Fruit fly (Drosophila melanogaster) whole organism, embryonic: Measurements from ENCODE around the gene Lcp65Aa.

Experiments
- CG10959 ChIP-seq: fragments of 200-800 bp; sonication (Bioruptor generic); IDR thresholded peaks from 2 replicates; pipeline ENCODE4 v1.3.6; 2022; ENCODE audit warnings: missing biosample characterization, missing genetic modification characterization
- CG9932 ChIP-seq: fragments of 200-800 bp; sonication (Bioruptor generic); IDR thresholded peaks from 2 replicates; pipeline ENCODE4 v1.3.6; 2022; ENCODE audit warnings: missing biosample characterization, missing genetic modification characterization
- Doc3 ChIP-seq: fragments of 200-800 bp; sonication (Bioruptor generic); IDR thresholded peaks from 3 replicates; pipeline ENCODE4 v1.3.6; 2022; ENCODE audit warnings: missing biosample characterization, missing genetic modification characterization; ENCODE audit not compliant: partially characterized antibody
- Hmx ChIP-seq: fragments of 200-800 bp; sonication (Bioruptor generic); optimal IDR thresholded peaks from 2 replicates; lab custom pipeline; 2016; ENCODE audit warnings: missing biosample characterization, missing genetic modification characterization
- Med ChIP-seq: fragments of 200-800 bp; sonication (Bioruptor generic); peaks from one replicate; lab custom pipeline; 2016; ENCODE audit warnings: missing biosample characterization, missing genetic modification characterization, mild to moderate bottlenecking, inconsistent platforms, moderate library complexity
- Oaz ChIP-seq: fragments of 200-800 bp; sonication (Bioruptor generic); IDR thresholded peaks from 2 replicates; pipeline ENCODE4 v1.3.6; 2022; ENCODE audit warnings: missing biosample characterization, missing genetic modification characterization
- chif ChIP-seq, 2 experiments: fragments of 200-800 bp; sonication (Bioruptor generic); optimal IDR thresholded peaks; 3 replicates each; lab custom pipeline; 2016; ENCODE audit warnings: missing biosample characterization in 2 of 2, missing genetic modification characterization in 2 of 2
- corto ChIP-seq: fragments of 200-800 bp; sonication (Bioruptor generic); optimal IDR thresholded peaks from 2 replicates; lab custom pipeline; 2016; ENCODE audit warnings: missing biosample characterization, mild to moderate bottlenecking, missing genetic modification characterization, moderate library complexity
- dpn ChIP-seq, 2 experiments: fragments of 200-800 bp; sonication (Bioruptor generic); optimal IDR thresholded peaks; 3 replicates each; lab custom pipeline; 2016; ENCODE audit warnings: missing biosample characterization in 2 of 2, missing genetic modification characterization in 2 of 2
- eyg ChIP-seq: fragments of 200-800 bp; sonication (Bioruptor generic); optimal IDR thresholded peaks from 3 replicates; lab custom pipeline; 2016; ENCODE audit warnings: missing biosample characterization, missing genetic modification characterization
- gcm2 ChIP-seq: fragments of 200-800 bp; sonication (Bioruptor generic); optimal IDR thresholded peaks from 2 replicates; lab custom pipeline; 2016; ENCODE audit warnings: missing biosample characterization, missing genetic modification characterization
- ham ChIP-seq: fragments of 200-800 bp; sonication (Bioruptor generic); IDR thresholded peaks from 2 replicates; pipeline ENCODE4 v1.3.6; 2022; ENCODE audit warnings: missing biosample characterization, missing genetic modification characterization
- jing ChIP-seq: fragments of 200-800 bp; sonication (Bioruptor generic); optimal IDR thresholded peaks from 2 replicates; lab custom pipeline; 2018; ENCODE audit warnings: missing biosample characterization, mild to moderate bottlenecking, missing genetic modification characterization

dm6 chr3L:6132009-6132408 is 19.1 kb upstream of the Lcp65Aa start, which contains the start of gene Cpr65Au:
- TF ChIP-seq CG10959 (GFP tag; lab: Robert Waterston, UW) (no peak), corto (no peak), CG9932 (GFP tag; lab: Robert Waterston, UW) (no peak), gcm2 (GFP tag; lab: Kevin White, UChicago) (no peak), jing (GFP tag; lab: Kevin White, UChicago) (no peak), chif (GFP tag; optimal IDR thresholded peaks at IDR 0.05; lab: Kevin White, UChicago) (no peak), eyg (GFP tag; lab: Kevin White, UChicago) (no peak), Oaz (GFP tag; lab: Robert Waterston, UW) (no peak), ham (GFP tag; lab: Robert Waterston, UW) (no peak), dpn (GFP tag; optimal IDR thresholded peaks at IDR 0.05; lab: Kevin White, UChicago) (no peak), Doc3 (GFP tag; lab: Robert Waterston, UW) (no peak), Hmx (GFP tag; lab: Kevin White, UChicago) (no peak), Med (GFP tag; lab: Kevin White, UChicago) (no peak)
